Fruit fly (Drosophila melanogaster): Measurements from ENCODE around the gene CG34290.

- TF ChIP-seq CTCF (optimal IDR thresholded peaks at IDR 0.05) (no peak), CG8478 (optimal IDR thresholded peaks at IDR 0.05) (no peak)
Observed at dm6 chr3R:24285423-24285822, 4.2 kb downstream of the CG34290 start.

All from S2 (cell line).